Fruit fly (Drosophila melanogaster) whole organism, adult: ENCODE data around the gene Rai1.

ENCODE experiments used
- CG33017 ChIP-seq: fragments of 200-800 bp; sonication (Bioruptor generic); optimal IDR thresholded peaks from 2 replicates; lab custom pipeline; 2018; ENCODE audit warnings: missing biosample characterization, mild to moderate bottlenecking, missing genetic modification characterization, moderate library complexity
- bab1 ChIP-seq: fragments of 200-800 bp; sonication (Bioruptor generic); optimal IDR thresholded peaks from 3 replicates; lab custom pipeline; 2019; ENCODE audit warnings: missing biosample characterization, mild to moderate bottlenecking, missing genetic modification characterization, moderate library complexity
- ovo ChIP-seq: fragments of 200-800 bp; sonication (Bioruptor generic); optimal IDR thresholded peaks from 2 replicates; lab custom pipeline; 2016; ENCODE audit warnings: missing biosample characterization, missing genetic modification characterization

- TF ChIP-seq CG33017 (tag; lab: Kevin White, UChicago), result no peak
- TF ChIP-seq ovo (GFP tag; lab: Kevin White, UChicago), result no peak
- no peak for TF ChIP-seq bab1 (GFP tag; lab: Kevin White, UChicago)
Measured at dm6 chrX:16765809-16766208, 37.3 kb downstream of the Rai1 start.
